Worm (Caenorhabditis elegans): ENCODE measurements around the gene C27D9.2.

The C27D9.2 gene

DNA sequence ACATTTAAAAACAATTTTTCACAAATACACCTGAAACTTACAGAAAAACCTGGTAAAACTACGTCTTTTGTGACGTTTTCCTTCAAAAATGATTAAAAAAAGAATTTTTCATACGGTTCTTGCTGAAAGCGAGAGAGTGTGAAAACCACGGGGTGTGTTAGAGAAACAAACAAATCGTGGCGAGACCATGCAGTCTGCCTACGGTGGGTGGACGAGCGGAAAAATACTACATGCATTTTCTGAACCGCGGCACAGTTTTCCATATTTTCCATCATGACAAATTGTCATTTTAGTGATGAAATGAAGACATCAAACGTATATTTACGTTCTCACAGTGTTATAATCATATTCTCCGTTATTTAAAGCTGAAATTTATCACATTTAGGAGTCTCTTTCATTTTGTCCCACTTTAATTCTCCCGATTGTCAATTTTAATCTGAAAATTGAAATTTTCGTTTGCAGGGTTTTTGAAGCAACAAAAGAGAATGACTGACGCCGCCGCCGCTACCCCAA, 50.2 kb downstream of the C27D9.2 start, which contains the start of the genes F10G7.9 and tsn-1 (continued):
- TF ChIP-seq snpc-4 (GFP tag; optimal IDR thresholded peaks at IDR 0.05) (no peak), snpc-4 (tag; optimal IDR thresholded peaks at IDR 0.05) (peak in 3 of 4 experiments; percentile 7 to 53 (median 28)), gei-17 (GFP tag; optimal IDR thresholded peaks at IDR 0.05) (no peak), lin-26 (GFP tag; IDR thresholded peaks at IDR 0.05) (no peak), akir-1 (GFP tag; optimal IDR thresholded peaks at IDR 0.05) (no peak), rec-8 (tag; optimal IDR thresholded peaks at IDR 0.05) (no peak), bed-1 (GFP tag; IDR thresholded peaks at IDR 0.05) (no peak), F22D6.2 (tag; optimal IDR thresholded peaks at IDR 0.05) (no peak), unc-130 (GFP tag; optimal IDR thresholded peaks at IDR 0.05) (no peak), egrh-3 (GFP tag; IDR thresholded peaks at IDR 0.05) (no peak), nfya-1 (tag; optimal IDR thresholded peaks at IDR 0.05; ENCODE audit: borderline replicate concordance, insufficient read depth) (no peak), rcor-1 (GFP tag; IDR thresholded peaks at IDR 0.05) (no peak), T07F8.4 (tag; optimal IDR thresholded peaks at IDR 0.05) (no peak), F55B11.4 (tag; optimal IDR thresholded peaks at IDR 0.05; ENCODE audit: borderline replicate concordance, insufficient read depth) (no peak), dox-1 (GFP tag; IDR thresholded peaks at IDR 0.05) (peak; percentile 88), Y53G8AR.9 (GFP tag; conservative IDR thresholded peaks at IDR 0.05) (no peak), Y95B8A.8 (GFP tag; IDR thresholded peaks at IDR 0.05) (no peak), F37B4.10 (GFP tag; IDR thresholded peaks at IDR 0.05) (no peak), Y56A3A.18 (GFP tag; IDR thresholded peaks at IDR 0.05) (no peak), egl-18 (GFP tag; IDR thresholded peaks at IDR 0.05) (no peak), aptf-2 (GFP tag; conservative IDR thresholded peaks at IDR 0.05) (no peak), nhr-80 (tag; optimal IDR thresholded peaks at IDR 0.05) (peak; percentile 77), ceh-58 (GFP tag; IDR thresholded peaks at IDR 0.05) (no peak), zfh-2 (GFP tag; conservative IDR thresholded peaks at IDR 0.05) (no peak), let-526 (GFP tag; IDR thresholded peaks at IDR 0.05) (no peak), cebp-2 (GFP tag; IDR thresholded peaks at IDR 0.05) (no peak), K11D2.4 (GFP tag; IDR thresholded peaks at IDR 0.05) (no peak), madf-10 (tag; optimal IDR thresholded peaks at IDR 0.05) (no peak), tlf-1 (GFP tag; optimal IDR thresholded peaks at IDR 0.05) (no peak), lin-54 (GFP tag; optimal IDR thresholded peaks at IDR 0.05) (peak; percentile 68), nhr-90 (tag; optimal IDR thresholded peaks at IDR 0.05) (no peak), attf-6 (GFP tag; IDR thresholded peaks at IDR 0.05) (no peak), ztf-3 (GFP tag; optimal IDR thresholded peaks at IDR 0.05) (no peak), hrde-1 (tag; optimal IDR thresholded peaks at IDR 0.05; ENCODE audit: borderline replicate concordance) (no peak), mxl-1 (tag; optimal IDR thresholded peaks at IDR 0.05) (no peak)
